Fruit fly (Drosophila melanogaster) whole organism, embryonic: Measurements from ENCODE around the gene heph.

Experiments
- Atf3 ChIP-seq: fragments of 200-800 bp; sonication (Bioruptor generic); optimal IDR thresholded peaks from 3 replicates; lab custom pipeline; 2016; ENCODE audit warnings: missing biosample characterization, missing genetic modification characterization
- B-H2 ChIP-seq: fragments of 200-800 bp; sonication (Bioruptor generic); optimal IDR thresholded peaks from 2 replicates; lab custom pipeline; 2018; ENCODE audit warnings: missing biosample characterization, mild to moderate bottlenecking, missing genetic modification characterization
- CG11504 ChIP-seq: fragments of 200-800 bp; sonication (Bioruptor generic); optimal IDR thresholded peaks from 3 replicates; lab custom pipeline; 2019; ENCODE audit warnings: missing biosample characterization, mild to moderate bottlenecking, missing genetic modification characterization, moderate library complexity
- CG13123 ChIP-seq: fragments of 200-800 bp; sonication (Bioruptor generic); optimal IDR thresholded peaks from 2 replicates; lab custom pipeline; 2016; ENCODE audit warnings: missing biosample characterization, missing genetic modification characterization
- CG14710 ChIP-seq: fragments of 200-800 bp; sonication (Bioruptor generic); optimal IDR thresholded peaks from 3 replicates; lab custom pipeline; 2019; ENCODE audit warnings: missing biosample characterization, mild to moderate bottlenecking, missing genetic modification characterization, moderate library complexity
- CG18599 ChIP-seq: fragments of 200-800 bp; sonication (Bioruptor generic); optimal IDR thresholded peaks from 3 replicates; lab custom pipeline; 2017; ENCODE audit warnings: missing biosample characterization, missing genetic modification characterization, mild to moderate bottlenecking, moderate library complexity, missing genetic modification reagents
- CG2199 ChIP-seq: fragments of 200-800 bp; sonication (Bioruptor generic); IDR thresholded peaks from 3 replicates; pipeline ENCODE4 v1.3.6; 2022; ENCODE audit warnings: missing biosample characterization, missing genetic modification characterization
- CG31441 ChIP-seq: fragments of 200-800 bp; sonication (Bioruptor generic); IDR thresholded peaks from 2 replicates; pipeline ENCODE4 v1.3.6; 2022; ENCODE audit warnings: missing biosample characterization, missing genetic modification characterization
- CG32767 ChIP-seq: fragments of 200-800 bp; sonication (Bioruptor generic); IDR thresholded peaks from 2 replicates; pipeline ENCODE4 v1.3.6; 2022; ENCODE audit warnings: missing biosample characterization, missing genetic modification characterization
- CG3281 ChIP-seq: fragments of 200-800 bp; sonication (Bioruptor generic); optimal IDR thresholded peaks from 3 replicates; lab custom pipeline; 2017; ENCODE audit warnings: missing biosample characterization, mild to moderate bottlenecking, missing genetic modification characterization
- CG4730 ChIP-seq: fragments of 200-800 bp; sonication (Bioruptor generic); IDR thresholded peaks from 2 replicates; pipeline ENCODE4 v1.3.6; 2022; ENCODE audit warnings: missing biosample characterization, missing genetic modification characterization
- CG9437 ChIP-seq: fragments of 200-800 bp; sonication (Bioruptor generic); optimal IDR thresholded peaks from 2 replicates; lab custom pipeline; 2018; ENCODE audit warnings: missing biosample characterization, mild to moderate bottlenecking, missing genetic modification characterization
- CG9609 ChIP-seq: fragments of 200-800 bp; sonication (Bioruptor generic); optimal IDR thresholded peaks from 3 replicates; lab custom pipeline; 2016; ENCODE audit warnings: missing biosample characterization, missing genetic modification characterization
- Chrac-16 ChIP-seq: fragments of 200-800 bp; sonication (Bioruptor generic); optimal IDR thresholded peaks from 3 replicates; lab custom pipeline; 2016; ENCODE audit warnings: missing biosample characterization, missing genetic modification characterization
- D19A ChIP-seq: fragments of 200-800 bp; optimal IDR thresholded peaks from 3 replicates; lab custom pipeline; 2019; ENCODE audit warnings: missing biosample characterization, mild to moderate bottlenecking, missing genetic modification characterization, moderate library complexity
- ERR ChIP-seq: fragments of 200-800 bp; sonication (Bioruptor generic); optimal IDR thresholded peaks from 2 replicates; lab custom pipeline; 2016; ENCODE audit warnings: missing biosample characterization, missing genetic modification characterization
- Ets65A ChIP-seq: fragments of 200-800 bp; sonication (Bioruptor generic); peaks from one replicate; lab custom pipeline; 2016; ENCODE audit warnings: missing biosample characterization, missing genetic modification characterization
- HHEX ChIP-seq: fragments of 200-800 bp; sonication (Bioruptor generic); optimal IDR thresholded peaks from 3 replicates; lab custom pipeline; 2017; ENCODE audit warnings: missing biosample characterization, mild to moderate bottlenecking, missing genetic modification characterization, missing genetic modification reagents
- Kr ChIP-seq: fragments of 200-800 bp; sonication (Bioruptor generic); optimal IDR thresholded peaks from 2 replicates; lab custom pipeline; 2017; ENCODE audit warnings: missing biosample characterization, mild to moderate bottlenecking, missing genetic modification characterization
- Meics ChIP-seq: fragments of 200-800 bp; sonication (Bioruptor generic); optimal IDR thresholded peaks from 2 replicates; lab custom pipeline; 2017; ENCODE audit warnings: missing biosample characterization, mild to moderate bottlenecking, missing genetic modification characterization
- NfI ChIP-seq: fragments of 200-800 bp; sonication (Bioruptor generic); optimal IDR thresholded peaks from 3 replicates; lab custom pipeline; 2018; ENCODE audit warnings: missing biosample characterization, mild to moderate bottlenecking, missing genetic modification characterization, moderate library complexity
- Side ChIP-seq: fragments of 200-800 bp; sonication (Bioruptor generic); optimal IDR thresholded peaks from 2 replicates; lab custom pipeline; 2016; ENCODE audit warnings: missing biosample characterization, missing genetic modification characterization
- aop ChIP-seq: fragments of 200-800 bp; sonication (Bioruptor generic); IDR thresholded peaks from 2 replicates; pipeline ENCODE4 v1.3.6; 2022; ENCODE audit warnings: missing biosample characterization, missing genetic modification characterization
- bbx ChIP-seq: fragments of 200-800 bp; sonication (Bioruptor generic); IDR thresholded peaks from 2 replicates; pipeline ENCODE4 v1.3.6; 2022; ENCODE audit warnings: missing biosample characterization, missing genetic modification characterization; ENCODE audit not compliant: partially characterized antibody
- chif ChIP-seq, 2 experiments: fragments of 200-800 bp; sonication (Bioruptor generic); optimal IDR thresholded peaks; 3 replicates each; lab custom pipeline; 2016; ENCODE audit warnings: missing biosample characterization in 2 of 2, missing genetic modification characterization in 2 of 2
- chm ChIP-seq: fragments of 200-800 bp; sonication (Bioruptor generic); IDR thresholded peaks from 2 replicates; pipeline ENCODE4 v1.3.6; 2022; ENCODE audit warnings: missing biosample characterization, missing genetic modification characterization
- crp ChIP-seq, 2 experiments: fragments of 200-800 bp; sonication (Bioruptor generic); optimal IDR thresholded peaks; 2 replicates in 1 of 2; 3 replicates in 1 of 2; lab custom pipeline; 2017; ENCODE audit warnings: missing biosample characterization in 2 of 2, missing genetic modification characterization in 2 of 2, mild to moderate bottlenecking in 1 of 2, moderate library complexity in 1 of 2
- dimm ChIP-seq: fragments of 200-800 bp; sonication (Bioruptor generic); IDR thresholded peaks from 2 replicates; pipeline ENCODE4 v1.3.6; 2022; ENCODE audit warnings: missing biosample characterization, missing genetic modification characterization
- disco-r ChIP-seq: fragments of 200-800 bp; sonication (Bioruptor generic); optimal IDR thresholded peaks from 2 replicates; lab custom pipeline; 2016; ENCODE audit warnings: missing biosample characterization, missing genetic modification characterization
- gem ChIP-seq: fragments of 200-800 bp; sonication (Bioruptor generic); optimal IDR thresholded peaks from 2 replicates; lab custom pipeline; 2019; ENCODE audit warnings: missing biosample characterization, mild to moderate bottlenecking, missing genetic modification characterization, moderate library complexity
- gsb-n ChIP-seq: fragments of 200-800 bp; sonication (Bioruptor generic); optimal IDR thresholded peaks from 3 replicates; lab custom pipeline; 2018; ENCODE audit warnings: missing biosample characterization, mild to moderate bottlenecking, missing genetic modification characterization
- lmd ChIP-seq: fragments of 200-800 bp; sonication (Bioruptor generic); IDR thresholded peaks from 2 replicates; pipeline ENCODE4 v1.3.6; 2022; ENCODE audit warnings: missing biosample characterization, missing genetic modification characterization
- maf-S ChIP-seq: fragments of 200-800 bp; sonication (Bioruptor generic); optimal IDR thresholded peaks from 2 replicates; lab custom pipeline; 2016; ENCODE audit warnings: missing biosample characterization, missing genetic modification characterization
- nerfin-2 ChIP-seq: fragments of 200-800 bp; sonication (Bioruptor generic); IDR thresholded peaks from 2 replicates; pipeline ENCODE4 v1.3.6; 2022; ENCODE audit warnings: missing biosample characterization, missing genetic modification characterization; ENCODE audit not compliant: partially characterized antibody
- nmo ChIP-seq: fragments of 200-800 bp; sonication (Bioruptor generic); optimal IDR thresholded peaks from 2 replicates; lab custom pipeline; 2018; ENCODE audit warnings: missing biosample characterization, mild to moderate bottlenecking, missing genetic modification characterization, moderate library complexity
- oc ChIP-seq: fragments of 200-800 bp; sonication (Bioruptor generic); optimal IDR thresholded peaks from 2 replicates; lab custom pipeline; 2018; ENCODE audit warnings: missing biosample characterization, mild to moderate bottlenecking, missing genetic modification characterization, moderate library complexity
- rib ChIP-seq: fragments of 200-800 bp; sonication (Bioruptor generic); IDR thresholded peaks from 2 replicates; pipeline ENCODE4 v1.3.6; 2022; ENCODE audit warnings: missing biosample characterization, missing genetic modification characterization
- ro ChIP-seq: fragments of 200-800 bp; sonication (Bioruptor generic); IDR thresholded peaks from 2 replicates; pipeline ENCODE4 v1.3.6; 2022; ENCODE audit warnings: missing biosample characterization, missing genetic modification characterization
- sens ChIP-seq: fragments of 200-800 bp; sonication (Bioruptor generic); peaks from one replicate; lab custom pipeline; 2016; ENCODE audit warnings: missing biosample characterization, missing genetic modification characterization
- shn ChIP-seq: fragments of 200-800 bp; sonication (Bioruptor generic); optimal IDR thresholded peaks from 3 replicates; lab custom pipeline; 2016; ENCODE audit warnings: missing biosample characterization, missing genetic modification characterization
- so ChIP-seq: fragments of 200-800 bp; sonication (Bioruptor generic); IDR thresholded peaks from 3 replicates; pipeline ENCODE4 v1.3.6; 2022; ENCODE audit warnings: missing biosample characterization, missing genetic modification characterization
- trh ChIP-seq: fragments of 200-800 bp; sonication (Bioruptor generic); optimal IDR thresholded peaks from 2 replicates; lab custom pipeline; 2016; ENCODE audit warnings: missing biosample characterization, missing genetic modification characterization

heph gene

dm6 chr3R:31941580-31941979 lies 73.7 kb downstream of the heph start (continued):
- TF ChIP-seq dimm (peak; percentile 67), Ets65A (GFP tag; lab: Kevin White, UChicago) (peak; percentile 78), rib (GFP tag; lab: Robert Waterston, UW) (no peak), disco-r (GFP tag; lab: Kevin White, UChicago) (no peak), aop (GFP tag; lab: Robert Waterston, UW) (no peak), B-H2 (no peak), lmd (GFP tag; lab: Robert Waterston, UW) (peak; percentile 47), crp (GFP tag; optimal IDR thresholded peaks at IDR 0.05; lab: Kevin White, UChicago) (no peak), Meics (GFP tag; lab: Kevin White, UChicago) (no peak), shn (no peak), chif (GFP tag; optimal IDR thresholded peaks at IDR 0.05; lab: Kevin White, UChicago) (peak in 1 of 2 experiments; percentile 20), CG31441 (GFP tag; lab: Robert Waterston, UW) (peak; percentile 81), Chrac-16 (GFP tag; lab: Kevin White, UChicago) (peak; percentile 7), chm (GFP tag; lab: Robert Waterston, UW) (no peak), CG3281 (GFP tag; lab: Kevin White, UChicago) (no peak), nerfin-2 (GFP tag; lab: Robert Waterston, UW) (no peak), Kr (no peak), gsb-n (tag; lab: Kevin White, UChicago) (peak; percentile 8), D19A (tag; lab: Kevin White, UChicago) (peak; percentile 61), NfI (GFP tag; lab: Kevin White, UChicago) (peak; percentile 52), CG9437 (peak; percentile 17), CG9609 (GFP tag; lab: Kevin White, UChicago) (no peak), oc (tag; lab: Kevin White, UChicago) (peak; percentile 93), CG14710 (peak; percentile 20), nmo (GFP tag; lab: Kevin White, UChicago) (peak; percentile 71), ERR (GFP tag; lab: Kevin White, UChicago) (no peak), trh (GFP tag; lab: Kevin White, UChicago) (no peak), CG32767 (GFP tag; lab: Robert Waterston, UW) (peak; percentile 67), CG13123 (peak; percentile 10), CG4730 (GFP tag; lab: Robert Waterston, UW) (no peak), Side (no peak), gem (peak; percentile 71)

- TF ChIP-seq bbx (GFP tag; lab: Robert Waterston, UW) = no peak
- TF ChIP-seq maf-S = no peak
- no peak for TF ChIP-seq CG18599 (GFP tag; lab: Kevin White, UChicago)
- no peak for TF ChIP-seq ro (GFP tag; lab: Robert Waterston, UW)
Measured at dm6 chr3R:31940140-31940539, 75.2 kb downstream of the heph start.

- TF ChIP-seq Ets65A (GFP tag; lab: Kevin White, UChicago) = peak; percentile 62
- no peak for TF ChIP-seq HHEX
- no peak for TF ChIP-seq Atf3 (GFP tag; lab: Kevin White, UChicago)
- TF ChIP-seq sens (GFP tag; lab: Kevin White, UChicago) = peak; percentile 43
- TF ChIP-seq so = no peak
- peak; percentile 85 for TF ChIP-seq CG11504 (tag; lab: Kevin White, UChicago)
- 0 out of 3 replicates have a peak, but pooled peaks have one; percentile 8 for TF ChIP-seq CG2199 (GFP tag; lab: Robert Waterston, UW)
- TF ChIP-seq, all 482 proteins: peak for 4
Measured at dm6 chr3R:31939619-31940018, 75.7 kb downstream of the heph start.
